Worm (Caenorhabditis elegans) whole organism, young adult: Measurements from ENCODE around the gene pmk-2.

ENCODE experiments used
- F23B12.7 ChIP-seq: sonication (generic microtip); optimal IDR thresholded peaks from 2 replicates; lab custom pipeline; 2017; ENCODE audit warnings: missing genetic modification characterization, mild to moderate bottlenecking, missing compliant biosample characterization, antibody characterized with exemption, moderate library complexity; ENCODE audit not compliant: insufficient read depth
- bed-2 ChIP-seq: fragments of 200-800 bp; sonication (Bioruptor generic); IDR thresholded peaks from 2 replicates; pipeline ENCODE4 v1.3.6; 2022; ENCODE audit warnings: missing genetic modification reagents, missing genetic modification characterization, missing compliant biosample characterization
- ekl-4 ChIP-seq: fragments of 200-800 bp; sonication (Bioruptor generic); IDR thresholded peaks from 2 replicates; pipeline ENCODE4 v1.3.6; 2022; ENCODE audit warnings: missing genetic modification reagents, missing genetic modification characterization, missing compliant biosample characterization
- hlh-12 ChIP-seq: sonication (generic microtip); optimal IDR thresholded peaks from 2 replicates; lab custom pipeline; 2016; ENCODE audit warnings: missing genetic modification characterization, missing compliant biosample characterization
- lag-1 ChIP-seq: fragments of 200-800 bp; sonication (Bioruptor generic); IDR thresholded peaks from 2 replicates; pipeline ENCODE4 v1.3.6; 2022; ENCODE audit warnings: missing genetic modification reagents, missing genetic modification characterization, missing compliant biosample characterization
- lin-26 ChIP-seq: fragments of 200-800 bp; sonication (Bioruptor generic); IDR thresholded peaks from 2 replicates; pipeline ENCODE4 v1.3.6; 2022; ENCODE audit warnings: missing genetic modification reagents, missing genetic modification characterization, missing compliant biosample characterization
- mes-4 ChIP-seq: sonication (generic microtip); optimal IDR thresholded peaks from 2 replicates; lab custom pipeline; 2016; ENCODE audit warnings: missing genotype, missing genetic modification characterization, missing compliant biosample characterization
- tlf-1 ChIP-seq: fragments of 200-800 bp; sonication (Bioruptor generic); optimal IDR thresholded peaks from 2 replicates; lab custom pipeline; 2018; ENCODE audit warnings: mild to moderate bottlenecking, missing genetic modification characterization, missing compliant biosample characterization

DNA sequence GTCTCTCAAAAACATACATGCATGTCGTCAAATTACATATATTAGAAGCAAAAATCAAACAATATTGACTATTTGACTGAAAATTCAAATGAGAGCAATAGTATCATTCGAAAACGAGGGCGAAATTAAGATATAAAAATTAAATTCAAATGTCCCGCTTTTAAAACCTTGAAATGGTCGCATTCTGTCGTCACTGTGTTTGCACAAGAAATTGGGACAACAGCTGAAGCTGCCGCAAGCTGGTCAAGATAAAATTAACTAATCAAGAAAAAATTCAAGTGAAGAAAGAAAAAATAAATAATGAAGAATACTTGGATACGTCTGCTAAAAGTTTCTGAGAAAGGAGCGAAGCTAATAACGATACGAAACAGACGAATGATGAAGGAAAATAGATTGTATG lies 30.7 kb upstream of the pmk-2 start:
- TF ChIP-seq mes-4 (no peak), bed-2 (GFP tag; lab: Robert Waterston, UW) (no peak), hlh-12 (tag; lab: Kevin White, UChicago) (no peak), ekl-4 (GFP tag; lab: Robert Waterston, UW) (no peak), F23B12.7 (tag; lab: Kevin White, UChicago) (no peak), lin-26 (no peak), tlf-1 (GFP tag; lab: Kevin White, UChicago) (no peak), lag-1 (GFP tag; lab: Robert Waterston, UW) (no peak)
